Fruit fly (Drosophila melanogaster) whole organism, embryonic: Measurements from ENCODE around the gene Pxd.
A peak's percentile ranks its signal among the peaks of the same experiment; 100 is the strongest.

Experiments used
- Antp ChIP-seq: fragments of 200-800 bp; sonication (Bioruptor generic); optimal IDR thresholded peaks from 3 replicates; lab custom pipeline; 2016; ENCODE audit warnings: missing biosample characterization, missing genetic modification characterization
- CG10209 ChIP-seq: fragments of 200-800 bp; sonication (Bioruptor generic); optimal IDR thresholded peaks from 3 replicates; lab custom pipeline; 2017; ENCODE audit warnings: missing biosample characterization, mild to moderate bottlenecking, missing genetic modification characterization, missing genetic modification reagents
- CG10462 ChIP-seq: fragments of 200-800 bp; sonication (Bioruptor generic); optimal IDR thresholded peaks from 2 replicates; lab custom pipeline; 2016; ENCODE audit warnings: missing biosample characterization, missing genetic modification characterization
- CG10979 ChIP-seq: fragments of 200-800 bp; sonication (Bioruptor generic); optimal IDR thresholded peaks from 2 replicates; lab custom pipeline; 2018; ENCODE audit warnings: missing biosample characterization, mild to moderate bottlenecking, missing genetic modification characterization, moderate library complexity
- CG12155 ChIP-seq: fragments of 200-800 bp; sonication (Bioruptor generic); optimal IDR thresholded peaks from 3 replicates; lab custom pipeline; 2016; ENCODE audit warnings: missing biosample characterization, missing genetic modification characterization
- CG12299 ChIP-seq: fragments of 200-800 bp; sonication (Bioruptor generic); optimal IDR thresholded peaks from 2 replicates; lab custom pipeline; 2018; ENCODE audit warnings: missing biosample characterization, mild to moderate bottlenecking, missing genetic modification characterization
- CG12744 ChIP-seq: fragments of 200-800 bp; sonication (Bioruptor generic); optimal IDR thresholded peaks from 2 replicates; lab custom pipeline; 2016; ENCODE audit warnings: missing biosample characterization, missing genetic modification characterization
- CG13287 ChIP-seq: fragments of 200-800 bp; sonication (Bioruptor generic); IDR thresholded peaks from 2 replicates; pipeline ENCODE4 v1.3.6; 2022; ENCODE audit warnings: missing biosample characterization, missing genetic modification characterization; ENCODE audit not compliant: partially characterized antibody
- CG14050 ChIP-seq: fragments of 200-800 bp; sonication (Bioruptor generic); IDR thresholded peaks from 3 replicates; pipeline ENCODE4 v1.3.6; 2022; ENCODE audit warnings: missing biosample characterization, missing genetic modification characterization
- CG14441 ChIP-seq: fragments of 200-800 bp; sonication (Bioruptor generic); IDR thresholded peaks from 2 replicates; pipeline ENCODE4 v1.3.6; 2022; ENCODE audit warnings: missing biosample characterization, missing genetic modification characterization
- CG14667 ChIP-seq: fragments of 200-800 bp; sonication (Bioruptor generic); IDR thresholded peaks from 2 replicates; pipeline ENCODE4 v1.3.6; 2022; ENCODE audit warnings: missing biosample characterization, missing genetic modification characterization
- CG14710 ChIP-seq: fragments of 200-800 bp; sonication (Bioruptor generic); optimal IDR thresholded peaks from 3 replicates; lab custom pipeline; 2019; ENCODE audit warnings: missing biosample characterization, mild to moderate bottlenecking, missing genetic modification characterization, moderate library complexity
- CG15011 ChIP-seq: fragments of 200-800 bp; sonication (Bioruptor generic); optimal IDR thresholded peaks from 3 replicates; lab custom pipeline; 2018; ENCODE audit warnings: missing biosample characterization, mild to moderate bottlenecking, missing genetic modification characterization
- CG16863 ChIP-seq: fragments of 200-800 bp; sonication (Bioruptor generic); optimal IDR thresholded peaks from 3 replicates; lab custom pipeline; 2016; ENCODE audit warnings: missing biosample characterization, missing genetic modification characterization
- CG2678 ChIP-seq: fragments of 200-800 bp; sonication (Bioruptor generic); optimal IDR thresholded peaks from 3 replicates; lab custom pipeline; 2019; ENCODE audit warnings: missing biosample characterization, mild to moderate bottlenecking, missing genetic modification characterization, moderate library complexity
- CG3407 ChIP-seq: fragments of 200-800 bp; sonication (Bioruptor generic); optimal IDR thresholded peaks from 2 replicates; lab custom pipeline; 2018; ENCODE audit warnings: missing biosample characterization, mild to moderate bottlenecking, missing genetic modification characterization
- CG5180 ChIP-seq: fragments of 200-800 bp; sonication (Bioruptor generic); optimal IDR thresholded peaks from 3 replicates; lab custom pipeline; 2017; ENCODE audit warnings: missing biosample characterization, missing genetic modification characterization, mild to moderate bottlenecking, moderate library complexity, missing genetic modification reagents
- CG5953 ChIP-seq: fragments of 200-800 bp; sonication (Bioruptor generic); IDR thresholded peaks from 2 replicates; pipeline ENCODE4 v1.3.6; 2022; ENCODE audit warnings: missing biosample characterization, missing genetic modification characterization
- CG6254 ChIP-seq: fragments of 200-800 bp; sonication (Bioruptor generic); optimal IDR thresholded peaks from 3 replicates; lab custom pipeline; 2017; ENCODE audit warnings: mild to moderate bottlenecking, missing biosample characterization, missing genetic modification reagents, missing genetic modification characterization
- CG7357 ChIP-seq: fragments of 200-800 bp; sonication (Bioruptor generic); IDR thresholded peaks from 3 replicates; pipeline ENCODE4 v1.3.6; 2022; ENCODE audit warnings: missing biosample characterization, missing genetic modification characterization
- CG7928 ChIP-seq: fragments of 200-800 bp; sonication (Bioruptor generic); optimal IDR thresholded peaks from 2 replicates; lab custom pipeline; 2017; ENCODE audit warnings: missing biosample characterization, mild to moderate bottlenecking, missing genetic modification characterization
- CG8765 ChIP-seq: fragments of 200-800 bp; sonication (Bioruptor generic); IDR thresholded peaks from 2 replicates; pipeline ENCODE4 v1.3.6; 2022; ENCODE audit warnings: missing biosample characterization, missing genetic modification characterization
- CG9932 ChIP-seq: fragments of 200-800 bp; sonication (Bioruptor generic); IDR thresholded peaks from 2 replicates; pipeline ENCODE4 v1.3.6; 2022; ENCODE audit warnings: missing biosample characterization, missing genetic modification characterization
- CHES-1-like ChIP-seq: fragments of 200-800 bp; sonication (Bioruptor generic); optimal IDR thresholded peaks from 2 replicates; lab custom pipeline; 2016; ENCODE audit warnings: missing biosample characterization, missing genetic modification characterization
- CkIIα-i1 ChIP-seq: fragments of 200-800 bp; sonication (Bioruptor generic); IDR thresholded peaks from 2 replicates; pipeline ENCODE4 v1.3.6; 2022; ENCODE audit warnings: missing biosample characterization, missing genetic modification characterization
- CoRest ChIP-seq: fragments of 200-800 bp; sonication (Bioruptor generic); optimal IDR thresholded peaks from 3 replicates; lab custom pipeline; 2018; ENCODE audit warnings: missing biosample characterization, mild to moderate bottlenecking, missing genetic modification characterization, moderate library complexity
- Dad ChIP-seq: fragments of 200-800 bp; sonication (Bioruptor generic); optimal IDR thresholded peaks from 3 replicates; lab custom pipeline; 2016; ENCODE audit warnings: missing biosample characterization, missing genetic modification characterization
- Dbx ChIP-seq: fragments of 200-800 bp; sonication (Bioruptor generic); IDR thresholded peaks from 3 replicates; pipeline ENCODE4 v1.3.6; 2022; ENCODE audit warnings: missing biosample characterization, missing genetic modification characterization
- Dip3 ChIP-seq: fragments of 200-800 bp; sonication (Bioruptor generic); optimal IDR thresholded peaks from 3 replicates; lab custom pipeline; 2016; ENCODE audit warnings: missing biosample characterization, missing genetic modification characterization
- Hr51 ChIP-seq, 2 experiments: fragments of 200-800 bp; sonication (Bioruptor generic); optimal IDR thresholded peaks; 2 replicates in 1 of 2; 3 replicates in 1 of 2; lab custom pipeline; 2016 to 2018; ENCODE audit warnings: missing biosample characterization in 2 of 2, missing genetic modification characterization in 2 of 2, mild to moderate bottlenecking in 1 of 2, moderate library complexity in 1 of 2
- Mrtf ChIP-seq: fragments of 200-800 bp; sonication (Bioruptor generic); IDR thresholded peaks from 3 replicates; pipeline ENCODE4 v1.3.6; 2022; ENCODE audit warnings: missing biosample characterization, missing genetic modification characterization
- PHDP ChIP-seq: fragments of 200-800 bp; sonication (Bioruptor generic); optimal IDR thresholded peaks from 3 replicates; lab custom pipeline; 2018; ENCODE audit warnings: missing biosample characterization, mild to moderate bottlenecking, missing genetic modification characterization, moderate library complexity
- Ravus ChIP-seq: fragments of 200-800 bp; sonication (Bioruptor generic); IDR thresholded peaks from 2 replicates; pipeline ENCODE4 v1.3.6; 2022; ENCODE audit warnings: missing biosample characterization, missing genetic modification characterization
- Scr ChIP-seq: fragments of 200-800 bp; sonication (Bioruptor generic); IDR thresholded peaks from 2 replicates; pipeline ENCODE4 v1.3.6; 2022; ENCODE audit warnings: missing biosample characterization, missing genetic modification characterization; ENCODE audit not compliant: partially characterized antibody
- Side ChIP-seq: fragments of 200-800 bp; sonication (Bioruptor generic); optimal IDR thresholded peaks from 2 replicates; lab custom pipeline; 2016; ENCODE audit warnings: missing biosample characterization, missing genetic modification characterization
- Sox100B ChIP-seq: fragments of 200-800 bp; sonication (Bioruptor generic); optimal IDR thresholded peaks from 3 replicates; lab custom pipeline; 2018; ENCODE audit warnings: missing biosample characterization, mild to moderate bottlenecking, missing genetic modification characterization
- Trl ChIP-seq, 3 experiments: fragments of >200 bp in 2 of 3; fragments of 200-800 bp in 1 of 3; sonication (Bioruptor generic) in 1 of 3; optimal IDR thresholded peaks; 2 replicates in 1 of 3; 3 replicates in 2 of 3; lab custom pipeline; 2016 to 2017; ENCODE audit warnings: missing biosample characterization in 1 of 3, missing genetic modification characterization in 1 of 3
- ato ChIP-seq: fragments of 200-800 bp; sonication (Bioruptor generic); IDR thresholded peaks from 2 replicates; pipeline ENCODE4 v1.3.6; 2022; ENCODE audit warnings: missing biosample characterization, missing genetic modification characterization; ENCODE audit not compliant: partially characterized antibody
- bigmax ChIP-seq: fragments of 200-800 bp; sonication (Bioruptor generic); optimal IDR thresholded peaks from 2 replicates; lab custom pipeline; 2018; ENCODE audit warnings: missing biosample characterization, mild to moderate bottlenecking, missing genetic modification characterization
- bowl ChIP-seq: fragments of 200-800 bp; sonication (Bioruptor generic); IDR thresholded peaks from 2 replicates; pipeline ENCODE4 v1.3.6; 2022; ENCODE audit warnings: missing biosample characterization, missing genetic modification characterization
- cas ChIP-seq: fragments of 200-800 bp; sonication (Bioruptor generic); IDR thresholded peaks from 2 replicates; pipeline ENCODE4 v1.3.6; 2022; ENCODE audit warnings: missing biosample characterization, missing genetic modification characterization
- dmrt11E ChIP-seq: fragments of 200-800 bp; sonication (Bioruptor generic); optimal IDR thresholded peaks from 3 replicates; lab custom pipeline; 2018; ENCODE audit warnings: missing biosample characterization, mild to moderate bottlenecking, missing genetic modification characterization, moderate library complexity
- gcm ChIP-seq: fragments of 200-800 bp; sonication (Bioruptor generic); optimal IDR thresholded peaks from 2 replicates; lab custom pipeline; 2019; ENCODE audit warnings: missing biosample characterization, mild to moderate bottlenecking, missing genetic modification characterization, moderate library complexity
- gcm2 ChIP-seq: fragments of 200-800 bp; sonication (Bioruptor generic); optimal IDR thresholded peaks from 2 replicates; lab custom pipeline; 2016; ENCODE audit warnings: missing biosample characterization, missing genetic modification characterization
- h ChIP-seq: fragments of >200 bp; optimal IDR thresholded peaks from 2 replicates; lab custom pipeline; 2017
- klu ChIP-seq: fragments of 200-800 bp; sonication (Bioruptor generic); IDR thresholded peaks from 2 replicates; pipeline ENCODE4 v1.3.6; 2022; ENCODE audit warnings: missing biosample characterization, missing genetic modification characterization
- kni ChIP-seq: fragments of 200-800 bp; sonication (Bioruptor generic); optimal IDR thresholded peaks from 3 replicates; lab custom pipeline; 2017; ENCODE audit warnings: mild to moderate bottlenecking, missing biosample characterization, missing genetic modification reagents, missing genetic modification characterization
- otp ChIP-seq: fragments of 200-800 bp; sonication (Bioruptor generic); IDR thresholded peaks from 3 replicates; pipeline ENCODE4, ENCODE4 v1.3.6; 2022; ENCODE audit warnings: missing biosample characterization, missing genetic modification characterization
- shn ChIP-seq: fragments of 200-800 bp; sonication (Bioruptor generic); optimal IDR thresholded peaks from 3 replicates; lab custom pipeline; 2016; ENCODE audit warnings: missing biosample characterization, missing genetic modification characterization
- tgo ChIP-seq: fragments of 200-800 bp; sonication (Bioruptor generic); IDR thresholded peaks from 3 replicates; pipeline ENCODE4 v1.3.6; 2022; ENCODE audit warnings: missing biosample characterization, missing genetic modification characterization
- trem ChIP-seq: fragments of 200-800 bp; optimal IDR thresholded peaks from 3 replicates; lab custom pipeline; 2019; ENCODE audit warnings: missing biosample characterization, mild to moderate bottlenecking, missing genetic modification characterization, moderate library complexity

The Pxd gene

dm6 chr3R:17020956-17021355, 6.6 kb downstream of the Pxd start, which contains the start of gene Adsl:
Adsl (minus strand) TSS chr3R:17021120.
- TF ChIP-seq CG14667, result no peak
- TF ChIP-seq trem (tag; lab: Kevin White, UChicago), result peak; percentile 84
- TF ChIP-seq CkIIα-i1, result no peak
- TF ChIP-seq CG14710 (tag; lab: Kevin White, UChicago), result peak; percentile 79
- peak; percentile 27; the same call in 1 of the 3 replicates for TF ChIP-seq CG14050 (GFP tag; lab: Robert Waterston, UW)
- peak; percentile 85 for TF ChIP-seq CoRest (tag; lab: Kevin White, UChicago)
- TF ChIP-seq CG10979 (tag; lab: Kevin White, UChicago), result peak; percentile 73
- TF ChIP-seq CG5953, result 0 out of 2 replicates have a peak, but pooled peaks have one; percentile 36
- TF ChIP-seq CG13287 (GFP tag; lab: Robert Waterston, UW), result peak; percentile 60; the same call in 1 of the 2 replicates
- TF ChIP-seq cas (GFP tag; lab: Robert Waterston, UW), result no peak
- TF ChIP-seq Trl (optimal IDR thresholded peaks at IDR 0.05; lab: Kevin White, UChicago), result no peak
- TF ChIP-seq Trl (GFP tag; optimal IDR thresholded peaks at IDR 0.05; lab: Kevin White, UChicago), result no peak
- TF ChIP-seq CG9932 (GFP tag; lab: Robert Waterston, UW), result no peak
- TF ChIP-seq Ravus (GFP tag; lab: Robert Waterston, UW), result no peak
- TF ChIP-seq CHES-1-like (GFP tag; lab: Kevin White, UChicago), result no peak
- TF ChIP-seq CG14441 (GFP tag; lab: Robert Waterston, UW), result no peak
- peak; percentile 68; the same call in 2 of the 3 replicates for TF ChIP-seq otp (GFP tag; lab: Robert Waterston, UW)
- TF ChIP-seq CG12744 (GFP tag; lab: Kevin White, UChicago), result no peak
- TF ChIP-seq CG12299 (tag; lab: Kevin White, UChicago), result peak; percentile 45
- TF ChIP-seq gcm2, result peak; percentile 41
- TF ChIP-seq CG3407 (GFP tag; lab: Kevin White, UChicago), result peak; percentile 72
- TF ChIP-seq PHDP, result no peak
- TF ChIP-seq ato (GFP tag; lab: Robert Waterston, UW), result peak; percentile 26; the same call in 1 of the 2 replicates
- no peak for TF ChIP-seq CG7357 (GFP tag; lab: Robert Waterston, UW)
- no peak for TF ChIP-seq bowl (GFP tag; lab: Robert Waterston, UW)
- TF ChIP-seq dmrt11E (tag; lab: Kevin White, UChicago), result peak; percentile 69
- TF ChIP-seq CG7928, result no peak
- peak; percentile 33; the same call in 1 of the 2 replicates for TF ChIP-seq Scr (GFP tag; lab: Robert Waterston, UW)
- peak; percentile 50 for TF ChIP-seq kni (GFP tag; lab: Kevin White, UChicago)
- TF ChIP-seq Side (GFP tag; lab: Kevin White, UChicago), result peak; percentile 20
- no peak for TF ChIP-seq CG8765 (GFP tag; lab: Robert Waterston, UW)
- peak; percentile 54 for TF ChIP-seq bigmax (GFP tag; lab: Kevin White, UChicago)
- no peak for TF ChIP-seq shn (GFP tag; lab: Kevin White, UChicago)
- TF ChIP-seq Antp (GFP tag; lab: Kevin White, UChicago), result no peak
- peak; percentile 79 for TF ChIP-seq CG6254 (GFP tag; lab: Kevin White, UChicago)
- TF ChIP-seq Dip3 (GFP tag; lab: Kevin White, UChicago), result no peak
- peak; percentile 74 for TF ChIP-seq Sox100B (GFP tag; lab: Kevin White, UChicago)
- no peak for TF ChIP-seq h (lab: Kevin White, UChicago)
- TF ChIP-seq gcm, result peak; percentile 76
- TF ChIP-seq klu (GFP tag; lab: Robert Waterston, UW), result no peak
- TF ChIP-seq CG15011 (GFP tag; lab: Kevin White, UChicago), result peak; percentile 57
- TF ChIP-seq CG10209 (GFP tag; lab: Kevin White, UChicago), result peak; percentile 68
- no peak for TF ChIP-seq Mrtf (GFP tag; lab: Robert Waterston, UW)
- peak; percentile 19; the same call in 1 of the 3 replicates for TF ChIP-seq tgo (GFP tag; lab: Robert Waterston, UW)
- TF ChIP-seq Dbx (GFP tag; lab: Robert Waterston, UW), result peak; percentile 35; the same call in 1 of the 3 replicates
- TF ChIP-seq Hr51 (GFP tag; optimal IDR thresholded peaks at IDR 0.05; lab: Kevin White, UChicago), result peak in 1 of 2 experiments; percentile 9
- no peak for TF ChIP-seq CG16863
- TF ChIP-seq CG2678 (tag; lab: Kevin White, UChicago), result no peak
- TF ChIP-seq CG12155, result no peak
- TF ChIP-seq Dad (GFP tag; lab: Kevin White, UChicago), result peak; percentile 33
- peak; percentile 49 for TF ChIP-seq CG5180 (GFP tag; lab: Kevin White, UChicago)
- TF ChIP-seq CG10462, result peak; percentile 73
